Worm (Caenorhabditis elegans) whole organism, L3 larva: ENCODE results near the gene M03E7.2.

Experiments used
- R02D3.7 ChIP-seq: fragments of 150-350 bp; optimal IDR thresholded peaks from 2 replicates; lab custom pipeline; 2014; ENCODE audit warnings: missing biosample characterization, missing genetic modification characterization
- ZK546.5 ChIP-seq: sonication (generic microtip); optimal IDR thresholded peaks from 2 replicates; lab custom pipeline; 2017; ENCODE audit warnings: missing biosample characterization, missing genetic modification characterization
- ama-1 ChIP-seq: fragments of 150-350 bp; optimal IDR thresholded peaks from 2 replicates; lab custom pipeline; 2018
- ceh-16 ChIP-seq: sonication (generic microtip); optimal IDR thresholded peaks from 2 replicates; lab custom pipeline; 2017; ENCODE audit warnings: missing biosample characterization, missing genetic modification characterization
- ceh-28 ChIP-seq: fragments of 150-350 bp; optimal IDR thresholded peaks from 2 replicates; lab custom pipeline; 2014; ENCODE audit warnings: missing biosample characterization, missing genetic modification reagents, missing genetic modification characterization
- ceh-82 ChIP-seq: fragments of 150-350 bp; optimal IDR thresholded peaks from 2 replicates; lab custom pipeline; 2014; ENCODE audit warnings: missing biosample characterization, missing genetic modification characterization
- ceh-9 ChIP-seq: sonication (generic microtip); optimal IDR thresholded peaks from 2 replicates; lab custom pipeline; 2018; ENCODE audit warnings: missing biosample characterization, missing genetic modification characterization
- egl-27 ChIP-seq: sonication (generic microtip); optimal IDR thresholded peaks from 4 replicates; lab custom pipeline; 2017; ENCODE audit warnings: missing biosample characterization, missing genetic modification reagents, missing genetic modification characterization
- egl-5 ChIP-seq: fragments of 150-350 bp; optimal IDR thresholded peaks from 2 replicates; lab custom pipeline; 2017; ENCODE audit warnings: missing biosample characterization, missing genetic modification reagents, missing genetic modification characterization, inconsistent platforms
- elt-1 ChIP-seq: fragments of 150-350 bp; optimal IDR thresholded peaks from 2 replicates; lab custom pipeline; 2014; ENCODE audit warnings: missing biosample characterization, missing genetic modification characterization
- elt-2 ChIP-seq: sonication (generic microtip); optimal IDR thresholded peaks from 2 replicates; lab custom pipeline; 2016; ENCODE audit warnings: missing genetic modification reagents, mild to moderate bottlenecking, missing genetic modification characterization, missing compliant biosample characterization
- elt-3 ChIP-seq, 3 experiments: fragments of 150-350 bp in 1 of 3; sonication (generic microtip) in 2 of 3; optimal IDR thresholded peaks; 2 replicates in 2 of 3; 4 replicates in 1 of 3; lab custom pipeline; 2014 to 2017; ENCODE audit warnings: missing biosample characterization in 3 of 3, missing genetic modification characterization in 3 of 3
- eor-1 ChIP-seq, 2 experiments: fragments of 150-350 bp; optimal IDR thresholded peaks; 2 replicates each; lab custom pipeline; 2014 to 2018; ENCODE audit warnings: missing biosample characterization in 2 of 2, missing genetic modification characterization in 2 of 2
- fkh-10 ChIP-seq: sonication (generic microtip); optimal IDR thresholded peaks from 2 replicates; lab custom pipeline; 2017; ENCODE audit warnings: missing biosample characterization, missing genetic modification reagents, missing genetic modification characterization
- fkh-2 ChIP-seq: fragments of 150-350 bp; optimal IDR thresholded peaks from 2 replicates; lab custom pipeline; 2014; ENCODE audit warnings: missing biosample characterization, missing genetic modification reagents, missing genetic modification characterization
- fos-1 ChIP-seq: fragments of 150-350 bp; optimal IDR thresholded peaks from 2 replicates; lab custom pipeline; 2014; ENCODE audit warnings: missing biosample characterization, missing genetic modification characterization
- hmg-11 ChIP-seq: sonication (generic microtip); optimal IDR thresholded peaks from 2 replicates; lab custom pipeline; 2016; ENCODE audit warnings: missing genetic modification characterization, missing compliant biosample characterization
- jun-1 ChIP-seq: fragments of 150-350 bp; optimal IDR thresholded peaks from 2 replicates; lab custom pipeline; 2014; ENCODE audit warnings: missing biosample characterization, missing genetic modification reagents, missing genetic modification characterization
- lin-15B ChIP-seq: fragments of 150-350 bp; optimal IDR thresholded peaks from 2 replicates; lab custom pipeline; 2014; ENCODE audit warnings: missing biosample characterization, missing genetic modification characterization
- lin-39 ChIP-seq: fragments of 150-350 bp; optimal IDR thresholded peaks from 2 replicates; lab custom pipeline; 2018; ENCODE audit warnings: missing biosample characterization, missing genetic modification reagents, missing genetic modification characterization
- lsy-12 ChIP-seq: sonication (generic microtip); optimal IDR thresholded peaks from 2 replicates; lab custom pipeline; 2016; ENCODE audit warnings: mild to moderate bottlenecking, missing genetic modification characterization, missing compliant biosample characterization
- mdl-1 ChIP-seq: fragments of 150-350 bp; optimal IDR thresholded peaks from 2 replicates; lab custom pipeline; 2014; ENCODE audit warnings: missing biosample characterization, missing genetic modification characterization
- mml-1 ChIP-seq: fragments of 150-350 bp; sonication (generic microtip); optimal IDR thresholded peaks from 3 replicates; lab custom pipeline; 2014; ENCODE audit warnings: missing biosample characterization, missing genetic modification characterization
- nfya-1 ChIP-seq: sonication (generic microtip); optimal IDR thresholded peaks from 2 replicates; lab custom pipeline; 2017; ENCODE audit warnings: missing genetic modification characterization, mild to moderate bottlenecking, missing compliant biosample characterization, antibody characterized with exemption, moderate library complexity; ENCODE audit not compliant: insufficient read depth
- nhr-11 ChIP-seq: fragments of 150-350 bp; optimal IDR thresholded peaks from 2 replicates; lab custom pipeline; 2014; ENCODE audit warnings: missing biosample characterization, missing genetic modification characterization
- nhr-12 ChIP-seq: fragments of 150-350 bp; optimal IDR thresholded peaks from 2 replicates; lab custom pipeline; 2014; ENCODE audit warnings: missing biosample characterization, missing genetic modification characterization
- nhr-23 ChIP-seq: fragments of 150-350 bp; optimal IDR thresholded peaks from 2 replicates; lab custom pipeline; 2014; ENCODE audit warnings: missing biosample characterization, missing genetic modification reagents, missing genetic modification characterization
- nhr-237 ChIP-seq: fragments of 150-350 bp; optimal IDR thresholded peaks from 2 replicates; lab custom pipeline; 2014; ENCODE audit warnings: missing biosample characterization, missing genetic modification characterization
- nhr-25 ChIP-seq: sonication (generic microtip); optimal IDR thresholded peaks from 2 replicates; lab custom pipeline; 2017; ENCODE audit warnings: missing biosample characterization, missing genetic modification characterization
- nhr-28 ChIP-seq: fragments of 150-350 bp; optimal IDR thresholded peaks from 2 replicates; lab custom pipeline; 2014; ENCODE audit warnings: missing biosample characterization, missing genetic modification characterization
- nhr-43 ChIP-seq: sonication (generic microtip); optimal IDR thresholded peaks from 2 replicates; lab custom pipeline; 2016; ENCODE audit warnings: mild to moderate bottlenecking, missing genetic modification characterization, missing compliant biosample characterization; ENCODE audit not compliant: poor library complexity, severe bottlenecking
- nhr-67 ChIP-seq: fragments of 150-350 bp; optimal IDR thresholded peaks from 2 replicates; lab custom pipeline; 2014; ENCODE audit warnings: missing biosample characterization, missing genetic modification characterization
- nhr-76 ChIP-seq: fragments of 150-350 bp; sonication (generic microtip); optimal IDR thresholded peaks from 5 replicates; lab custom pipeline; 2014; ENCODE audit warnings: missing biosample characterization, missing genetic modification characterization
- nhr-77 ChIP-seq: fragments of 150-350 bp; optimal IDR thresholded peaks from 2 replicates; lab custom pipeline; 2014; ENCODE audit warnings: missing biosample characterization, missing genetic modification characterization
- pha-4 ChIP-seq: fragments of 150-350 bp; optimal IDR thresholded peaks from 2 replicates; lab custom pipeline; 2014; ENCODE audit warnings: missing biosample characterization, missing genetic modification reagents, missing genetic modification characterization
- pqm-1 ChIP-seq: fragments of 150-350 bp; optimal IDR thresholded peaks from 2 replicates; lab custom pipeline; 2017; ENCODE audit warnings: missing biosample characterization, missing genetic modification characterization, inconsistent platforms
- sea-2 ChIP-seq: fragments of 150-350 bp; sonication (generic microtip); optimal IDR thresholded peaks from 4 replicates; lab custom pipeline; 2014; ENCODE audit warnings: missing biosample characterization, missing genetic modification reagents, missing genetic modification characterization
- skn-1 ChIP-seq: fragments of 150-350 bp; optimal IDR thresholded peaks from 2 replicates; lab custom pipeline; 2014; ENCODE audit warnings: missing biosample characterization, missing genetic modification characterization
- snpc-4 ChIP-seq: fragments of 150-350 bp; optimal IDR thresholded peaks from 2 replicates; lab custom pipeline; 2014; ENCODE audit warnings: missing biosample characterization, missing genetic modification characterization
- tbx-2 ChIP-seq: sonication (generic microtip); optimal IDR thresholded peaks from 2 replicates; lab custom pipeline; 2016; ENCODE audit warnings: mild to moderate bottlenecking, missing genetic modification characterization, missing compliant biosample characterization
- unc-39 ChIP-seq: sonication (generic microtip); optimal IDR thresholded peaks from 4 replicates; lab custom pipeline; 2017; ENCODE audit warnings: missing biosample characterization, missing genetic modification characterization
- unc-62 ChIP-seq: fragments of 150-350 bp; sonication (generic microtip); optimal IDR thresholded peaks from 4 replicates; lab custom pipeline; 2014; ENCODE audit warnings: missing biosample characterization, missing genetic modification reagents, missing genetic modification characterization
- zag-1 ChIP-seq: fragments of 150-350 bp; optimal IDR thresholded peaks from 2 replicates; lab custom pipeline; 2014; ENCODE audit warnings: missing biosample characterization, missing genetic modification characterization
- ztf-11 ChIP-seq: fragments of 150-350 bp; optimal IDR thresholded peaks from 2 replicates; lab custom pipeline; 2014; ENCODE audit warnings: missing biosample characterization, missing genetic modification characterization
- ztf-4 ChIP-seq: fragments of 150-350 bp; optimal IDR thresholded peaks from 2 replicates; lab custom pipeline; 2014; ENCODE audit warnings: missing biosample characterization, missing genetic modification characterization

Gene M03E7.2

DNA sequence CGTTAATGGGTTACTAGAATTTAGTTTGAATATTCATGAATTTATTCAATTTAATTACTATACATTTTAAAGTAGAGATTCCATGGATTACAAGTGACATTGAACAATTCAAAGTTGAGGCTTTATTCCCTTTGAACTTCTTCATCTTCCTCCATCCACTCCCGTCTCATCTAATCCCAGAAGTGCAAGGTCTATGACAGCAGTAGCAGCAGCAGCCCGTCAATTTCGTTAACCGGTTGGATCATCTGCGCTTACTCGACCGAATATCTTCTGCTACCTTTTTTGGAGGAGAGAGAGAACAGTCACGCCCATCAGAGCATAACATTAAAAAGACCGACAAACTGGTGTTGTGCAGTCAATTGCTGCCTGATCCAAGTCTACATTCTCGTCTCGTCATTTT lies at the start of gene M03E7.2:
Gene M03E7.2 (plus strand): TSS at position 301 of the 400 bp plus-strand sequence.
- TF ChIP-seq skn-1 (tag; lab: Kevin White, UChicago) (no peak), nhr-25 (tag; lab: Kevin White, UChicago) (no peak), nhr-28 (no peak), fkh-2 (tag; lab: Kevin White, UChicago) (no peak), nhr-12 (tag; lab: Kevin White, UChicago) (no peak)
- TF ChIP-seq, all 47 proteins: peak for 0

DNA sequence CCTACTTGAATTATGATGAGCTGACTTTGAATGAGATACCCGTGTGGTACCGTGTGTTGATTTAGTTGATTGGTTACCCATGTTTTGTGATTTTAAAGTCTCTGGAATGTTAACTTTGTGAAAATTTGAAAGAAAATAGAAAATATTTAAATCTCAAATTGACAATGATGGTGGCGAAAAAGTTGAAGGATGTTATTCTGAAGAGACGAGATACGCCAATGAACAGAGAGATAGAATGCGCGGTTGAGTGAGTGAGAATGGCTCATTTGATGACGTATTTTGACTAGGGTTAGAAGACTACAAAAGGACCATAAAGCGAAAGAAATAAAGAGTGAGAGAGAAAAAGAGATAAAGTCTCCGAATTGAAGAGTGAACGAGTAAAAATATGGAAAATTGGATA lies 47.0 kb upstream of the M03E7.2 start, which contains the start of gene glb-6:
Gene glb-6 (minus strand): TSS at position 101 of the 400 bp plus-strand sequence.
- no peak for TF ChIP-seq elt-2
- no peak for TF ChIP-seq fkh-10 (GFP tag; lab: Kevin White, UChicago)
- TF ChIP-seq nhr-237 (tag; lab: Kevin White, UChicago) = no peak
- no peak for TF ChIP-seq nhr-25 (tag; lab: Kevin White, UChicago)
- no peak for TF ChIP-seq nhr-28
- no peak for TF ChIP-seq hmg-11 (tag; lab: Kevin White, UChicago)
- no peak for TF ChIP-seq nhr-43 (tag; lab: Kevin White, UChicago)

DNA sequence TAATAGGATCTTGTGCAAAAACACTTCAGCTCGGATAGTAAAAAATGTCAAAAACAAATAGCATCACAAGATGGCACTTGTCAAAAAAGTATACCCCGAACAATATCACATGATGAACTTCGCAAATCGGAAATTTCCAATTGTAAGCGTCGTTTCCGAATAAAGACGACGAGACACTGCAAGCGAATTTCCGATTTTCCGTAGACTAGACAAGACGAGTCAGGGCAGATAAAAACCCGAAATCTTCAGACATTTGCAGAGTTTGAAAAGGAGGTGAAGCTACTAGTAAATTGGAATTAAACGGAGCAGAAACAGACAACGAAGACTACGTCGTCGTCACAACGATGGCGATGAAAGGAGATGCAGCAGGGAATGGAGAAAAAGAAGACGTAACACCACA lies 45.7 kb upstream of the M03E7.2 start:
- TF ChIP-seq fkh-10 (GFP tag; lab: Kevin White, UChicago) = peak; percentile 53
- TF ChIP-seq elt-2 = no peak

DNA sequence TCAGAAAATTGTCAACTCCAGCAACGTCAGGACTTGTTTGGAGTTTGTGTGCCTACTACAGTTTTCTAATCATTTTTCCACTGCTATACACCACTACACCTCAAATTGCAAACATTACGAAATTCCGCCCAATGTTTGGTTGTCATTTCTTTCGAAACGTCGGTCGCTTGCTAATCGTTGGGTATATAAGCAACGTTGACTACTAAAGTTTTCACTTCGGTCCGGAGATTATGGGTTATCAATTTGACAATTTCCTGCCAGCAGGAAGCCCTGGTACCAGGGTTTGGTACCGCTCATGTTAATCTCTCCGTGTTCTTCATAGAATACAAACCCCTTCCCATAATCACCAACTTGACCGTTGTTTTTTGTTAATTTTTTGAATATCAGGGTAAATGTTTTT lies 41.4 kb upstream of the M03E7.2 start:
- TF ChIP-seq unc-62 (GFP tag; lab: Kevin White, UChicago) (no peak), snpc-4 (tag; lab: Kevin White, UChicago) (peak; percentile 98), sea-2 (GFP tag; lab: Kevin White, UChicago) (no peak), ceh-28 (tag; lab: Kevin White, UChicago) (no peak), nhr-43 (tag; lab: Kevin White, UChicago) (peak; percentile 29), tbx-2 (tag; lab: Kevin White, UChicago) (no peak), pha-4 (tag; lab: Kevin White, UChicago) (peak; percentile 65), nhr-67 (tag; lab: Kevin White, UChicago) (no peak), nhr-237 (tag; lab: Kevin White, UChicago) (no peak), lin-15B (no peak), skn-1 (tag; lab: Kevin White, UChicago) (peak; percentile 68), fkh-10 (GFP tag; lab: Kevin White, UChicago) (no peak), zag-1 (tag; lab: Kevin White, UChicago) (no peak), nhr-12 (tag; lab: Kevin White, UChicago) (no peak), elt-1 (tag; lab: Kevin White, UChicago) (no peak), mml-1 (tag; lab: Kevin White, UChicago) (no peak), ama-1 (lab: Kevin White, UChicago) (peak; percentile 30), nhr-76 (no peak), fkh-2 (tag; lab: Kevin White, UChicago) (no peak), nhr-77 (tag; lab: Kevin White, UChicago) (peak; percentile 16), fos-1 (tag; lab: Kevin White, UChicago) (no peak), eor-1 (tag; optimal IDR thresholded peaks at IDR 0.05; lab: Kevin White, UChicago) (no peak), elt-3 (tag; optimal IDR thresholded peaks at IDR 0.05; lab: Kevin White, UChicago) (no peak), mdl-1 (tag; lab: Kevin White, UChicago) (no peak), ceh-82 (peak; percentile 2), ZK546.5 (tag; lab: Kevin White, UChicago) (no peak), pqm-1 (tag; lab: Kevin White, UChicago) (peak; percentile 53), ztf-4 (tag; lab: Kevin White, UChicago) (no peak), nhr-11 (tag; lab: Kevin White, UChicago) (no peak), ceh-16 (tag; lab: Kevin White, UChicago) (no peak), nhr-28 (no peak), egl-27 (tag; lab: Kevin White, UChicago) (no peak), nfya-1 (peak; percentile 11), ceh-9 (no peak), egl-5 (tag; lab: Kevin White, UChicago) (no peak), lin-39 (no peak), elt-2 (peak; percentile 76), nhr-25 (tag; lab: Kevin White, UChicago) (no peak), jun-1 (tag; lab: Kevin White, UChicago) (peak; percentile 59), ztf-11 (no peak), lsy-12 (no peak), R02D3.7 (tag; lab: Kevin White, UChicago) (no peak), unc-39 (tag; lab: Kevin White, UChicago) (no peak), nhr-23 (tag; lab: Kevin White, UChicago) (no peak), hmg-11 (tag; lab: Kevin White, UChicago) (peak; percentile 42)
